Fruit fly (Drosophila melanogaster) whole organism, embryonic: ENCODE results near the gene Tre1.

Experiments used
- ATbp ChIP-seq: fragments of 200-800 bp; sonication (Bioruptor generic); optimal IDR thresholded peaks from 2 replicates; lab custom pipeline; 2017; ENCODE audit warnings: missing biosample characterization, mild to moderate bottlenecking, missing genetic modification characterization, missing genetic modification reagents
- Atf-2 ChIP-seq: fragments of 200-800 bp; sonication (Bioruptor generic); optimal IDR thresholded peaks from 2 replicates; lab custom pipeline; 2016; ENCODE audit warnings: missing biosample characterization, missing genetic modification characterization
- Blimp-1 ChIP-seq: fragments of 200-800 bp; sonication (Bioruptor generic); optimal IDR thresholded peaks from 3 replicates; lab custom pipeline; 2018; ENCODE audit warnings: missing biosample characterization, missing genetic modification characterization, mild to moderate bottlenecking, moderate library complexity, missing genetic modification reagents
- C15 ChIP-seq: fragments of 200-800 bp; sonication (Bioruptor generic); IDR thresholded peaks from 3 replicates; pipeline ENCODE4 v1.3.6; 2022; ENCODE audit warnings: missing biosample characterization, missing genetic modification characterization
- CG10543 ChIP-seq: fragments of 200-800 bp; sonication (Bioruptor generic); optimal IDR thresholded peaks from 3 replicates; lab custom pipeline; 2017; ENCODE audit warnings: missing biosample characterization, mild to moderate bottlenecking, missing genetic modification characterization, moderate library complexity
- CG10959 ChIP-seq: fragments of 200-800 bp; sonication (Bioruptor generic); IDR thresholded peaks from 2 replicates; pipeline ENCODE4 v1.3.6; 2022; ENCODE audit warnings: missing biosample characterization, missing genetic modification characterization
- CG11456 ChIP-seq: fragments of 200-800 bp; sonication (Bioruptor generic); IDR thresholded peaks from 3 replicates; pipeline ENCODE4 v1.3.6; 2022; ENCODE audit warnings: missing biosample characterization, missing genetic modification characterization
- CG11696 ChIP-seq: fragments of 200-800 bp; sonication (Bioruptor generic); IDR thresholded peaks from 2 replicates; pipeline ENCODE4 v1.3.6; 2022; ENCODE audit warnings: missing biosample characterization, missing genetic modification characterization
- CG12071 ChIP-seq: fragments of 200-800 bp; sonication (Bioruptor generic); optimal IDR thresholded peaks from 3 replicates; lab custom pipeline; 2018; ENCODE audit warnings: missing biosample characterization, mild to moderate bottlenecking, missing genetic modification characterization
- CG12299 ChIP-seq: fragments of 200-800 bp; sonication (Bioruptor generic); optimal IDR thresholded peaks from 2 replicates; lab custom pipeline; 2018; ENCODE audit warnings: missing biosample characterization, mild to moderate bottlenecking, missing genetic modification characterization
- CG12659 ChIP-seq: fragments of 200-800 bp; sonication (Bioruptor generic); optimal IDR thresholded peaks from 3 replicates; lab custom pipeline; 2017; ENCODE audit warnings: mild to moderate bottlenecking, missing biosample characterization, missing genetic modification reagents, missing genetic modification characterization
- CG16779 ChIP-seq: fragments of 200-800 bp; sonication (Bioruptor generic); IDR thresholded peaks from 2 replicates; pipeline ENCODE4 v1.3.6; 2022; ENCODE audit warnings: missing biosample characterization, missing genetic modification characterization
- CG31224 ChIP-seq: fragments of 200-800 bp; sonication (Bioruptor generic); IDR thresholded peaks from 2 replicates; pipeline ENCODE4 v1.3.6; 2022; ENCODE audit warnings: missing biosample characterization, missing genetic modification characterization
- CG33213 ChIP-seq: fragments of 200-800 bp; sonication (Bioruptor generic); optimal IDR thresholded peaks from 3 replicates; lab custom pipeline; 2016; ENCODE audit warnings: missing biosample characterization, missing genetic modification characterization
- CG8478 ChIP-seq: fragments of >200 bp; optimal IDR thresholded peaks from 2 replicates; lab custom pipeline; 2018
- Dbx ChIP-seq: fragments of 200-800 bp; sonication (Bioruptor generic); IDR thresholded peaks from 3 replicates; pipeline ENCODE4 v1.3.6; 2022; ENCODE audit warnings: missing biosample characterization, missing genetic modification characterization
- Dp ChIP-seq: fragments of 200-800 bp; sonication (Bioruptor generic); optimal IDR thresholded peaks from 2 replicates; lab custom pipeline; 2018; ENCODE audit warnings: missing biosample characterization, mild to moderate bottlenecking, missing genetic modification characterization, moderate library complexity
- Drgx ChIP-seq: fragments of 200-800 bp; sonication (Bioruptor generic); IDR thresholded peaks from 2 replicates; pipeline ENCODE4 v1.3.6; 2022; ENCODE audit warnings: missing biosample characterization, missing genetic modification characterization
- HHEX ChIP-seq: fragments of 200-800 bp; sonication (Bioruptor generic); optimal IDR thresholded peaks from 3 replicates; lab custom pipeline; 2017; ENCODE audit warnings: missing biosample characterization, mild to moderate bottlenecking, missing genetic modification characterization, missing genetic modification reagents
- Neu2 ChIP-seq: fragments of 200-800 bp; sonication (Bioruptor generic); optimal IDR thresholded peaks from 3 replicates; lab custom pipeline; 2016; ENCODE audit warnings: missing biosample characterization, missing genetic modification characterization, borderline replicate concordance
- Sin3A ChIP-seq: fragments of >200 bp; optimal IDR thresholded peaks from 2 replicates; lab custom pipeline; 2018
- TFAM ChIP-seq: fragments of 200-800 bp; sonication (Bioruptor generic); optimal IDR thresholded peaks from 2 replicates; lab custom pipeline; 2017; ENCODE audit warnings: missing biosample characterization, missing genetic modification characterization, inconsistent platforms
- Trl ChIP-seq, 3 experiments: fragments of >200 bp in 2 of 3; fragments of 200-800 bp in 1 of 3; sonication (Bioruptor generic) in 1 of 3; optimal IDR thresholded peaks; 2 replicates in 1 of 3; 3 replicates in 2 of 3; lab custom pipeline; 2016 to 2017; ENCODE audit warnings: missing biosample characterization in 1 of 3, missing genetic modification characterization in 1 of 3
- Usf ChIP-seq: fragments of 200-800 bp; sonication (Bioruptor generic); optimal IDR thresholded peaks from 2 replicates; lab custom pipeline; 2017; ENCODE audit warnings: missing genotype, missing biosample characterization, missing genetic modification characterization
- abd-A ChIP-seq: fragments of 200-800 bp; sonication (Bioruptor generic); optimal IDR thresholded peaks from 3 replicates; lab custom pipeline; 2019; ENCODE audit warnings: missing biosample characterization, mild to moderate bottlenecking, missing genetic modification characterization, moderate library complexity
- bab2 ChIP-seq: fragments of 200-800 bp; sonication (Bioruptor generic); optimal IDR thresholded peaks from 2 replicates; lab custom pipeline; 2016; ENCODE audit warnings: missing biosample characterization, missing genetic modification characterization
- cad ChIP-seq: fragments of >200 bp; optimal IDR thresholded peaks from 2 replicates; lab custom pipeline; 2017; ENCODE audit warnings: missing biosample characterization, missing genetic modification characterization
- caup ChIP-seq: fragments of 200-800 bp; sonication (Bioruptor generic); optimal IDR thresholded peaks from 3 replicates; lab custom pipeline; 2017; ENCODE audit warnings: missing biosample characterization, mild to moderate bottlenecking, missing genetic modification characterization, moderate library complexity; ENCODE audit not compliant: severe bottlenecking
- chm ChIP-seq: fragments of 200-800 bp; sonication (Bioruptor generic); IDR thresholded peaks from 2 replicates; pipeline ENCODE4 v1.3.6; 2022; ENCODE audit warnings: missing biosample characterization, missing genetic modification characterization
- croc ChIP-seq: fragments of 200-800 bp; sonication (Bioruptor generic); conservative IDR thresholded peaks from 3 replicates; pipeline ENCODE4 v1.3.6; 2022; ENCODE audit warnings: missing biosample characterization, missing genetic modification characterization
- gem ChIP-seq: fragments of 200-800 bp; sonication (Bioruptor generic); optimal IDR thresholded peaks from 2 replicates; lab custom pipeline; 2019; ENCODE audit warnings: missing biosample characterization, mild to moderate bottlenecking, missing genetic modification characterization, moderate library complexity
- grn ChIP-seq: fragments of 200-800 bp; sonication (Bioruptor generic); optimal IDR thresholded peaks from 3 replicates; lab custom pipeline; 2017; ENCODE audit warnings: missing biosample characterization, missing genetic modification characterization
- gro ChIP-seq: fragments of 200-800 bp; sonication (Bioruptor generic); optimal IDR thresholded peaks from 2 replicates; lab custom pipeline; 2016; ENCODE audit warnings: missing biosample characterization, missing genetic modification characterization
- ind ChIP-seq: fragments of 200-800 bp; sonication (Bioruptor generic); optimal IDR thresholded peaks from 3 replicates; lab custom pipeline; 2016; ENCODE audit warnings: missing biosample characterization, missing genetic modification characterization
- ken ChIP-seq: fragments of 200-800 bp; sonication (Bioruptor generic); IDR thresholded peaks from 3 replicates; pipeline ENCODE4 v1.3.6; 2022; ENCODE audit warnings: missing biosample characterization, missing genetic modification characterization
- klu ChIP-seq: fragments of 200-800 bp; sonication (Bioruptor generic); IDR thresholded peaks from 2 replicates; pipeline ENCODE4 v1.3.6; 2022; ENCODE audit warnings: missing biosample characterization, missing genetic modification characterization
- lbe ChIP-seq: fragments of 200-800 bp; sonication (Bioruptor generic); optimal IDR thresholded peaks from 2 replicates; lab custom pipeline; 2016; ENCODE audit warnings: missing biosample characterization, mild to moderate bottlenecking, missing genetic modification characterization
- lmd ChIP-seq: fragments of 200-800 bp; sonication (Bioruptor generic); IDR thresholded peaks from 2 replicates; pipeline ENCODE4 v1.3.6; 2022; ENCODE audit warnings: missing biosample characterization, missing genetic modification characterization
- nau ChIP-seq: fragments of 200-800 bp; sonication (Bioruptor generic); optimal IDR thresholded peaks from 3 replicates; lab custom pipeline; 2017; ENCODE audit warnings: missing biosample characterization, mild to moderate bottlenecking, missing genetic modification characterization, missing genetic modification reagents
- nerfin-2 ChIP-seq: fragments of 200-800 bp; sonication (Bioruptor generic); IDR thresholded peaks from 2 replicates; pipeline ENCODE4 v1.3.6; 2022; ENCODE audit warnings: missing biosample characterization, missing genetic modification characterization; ENCODE audit not compliant: partially characterized antibody
- org-1 ChIP-seq: fragments of 200-800 bp; sonication (Bioruptor generic); optimal IDR thresholded peaks from 2 replicates; lab custom pipeline; 2017; ENCODE audit warnings: missing biosample characterization, missing genetic modification characterization
- sens-2 ChIP-seq: fragments of 200-800 bp; sonication (Bioruptor generic); IDR thresholded peaks from 2 replicates; pipeline ENCODE4 v1.3.6; 2022; ENCODE audit warnings: missing biosample characterization, missing genetic modification characterization
- sim ChIP-seq: fragments of 200-800 bp; sonication (Bioruptor generic); IDR thresholded peaks from 2 replicates; pipeline ENCODE4 v1.3.6; 2022; ENCODE audit warnings: missing biosample characterization, missing genetic modification characterization
- stc ChIP-seq: fragments of 200-800 bp; sonication (Bioruptor generic); IDR thresholded peaks from 2 replicates; pipeline ENCODE4 v1.3.6; 2022; ENCODE audit warnings: missing biosample characterization, missing genetic modification characterization
- tx ChIP-seq: fragments of 200-800 bp; sonication (Bioruptor generic); optimal IDR thresholded peaks from 2 replicates; lab custom pipeline; 2016; ENCODE audit warnings: missing biosample characterization, missing genetic modification characterization
- unc-4 ChIP-seq: fragments of 200-800 bp; sonication (Bioruptor generic); IDR thresholded peaks from 2 replicates; pipeline ENCODE4 v1.3.6; 2022; ENCODE audit warnings: missing biosample characterization, missing genetic modification characterization; ENCODE audit not compliant: partially characterized antibody
- z ChIP-seq: fragments of 200-800 bp; sonication (Bioruptor generic); IDR thresholded peaks from 3 replicates; pipeline ENCODE4 v1.3.6; 2022; ENCODE audit warnings: missing biosample characterization, missing genetic modification characterization
- zen2 ChIP-seq: fragments of 200-800 bp; sonication (Bioruptor generic); IDR thresholded peaks from 3 replicates; pipeline ENCODE4 v1.3.6; 2022; ENCODE audit warnings: missing biosample characterization, missing genetic modification characterization; ENCODE audit not compliant: partially characterized antibody
- zf30C ChIP-seq: fragments of 200-800 bp; sonication (Bioruptor generic); optimal IDR thresholded peaks from 3 replicates; lab custom pipeline; 2018; ENCODE audit warnings: missing biosample characterization, mild to moderate bottlenecking, missing genetic modification characterization

The Tre1 gene

DNA sequence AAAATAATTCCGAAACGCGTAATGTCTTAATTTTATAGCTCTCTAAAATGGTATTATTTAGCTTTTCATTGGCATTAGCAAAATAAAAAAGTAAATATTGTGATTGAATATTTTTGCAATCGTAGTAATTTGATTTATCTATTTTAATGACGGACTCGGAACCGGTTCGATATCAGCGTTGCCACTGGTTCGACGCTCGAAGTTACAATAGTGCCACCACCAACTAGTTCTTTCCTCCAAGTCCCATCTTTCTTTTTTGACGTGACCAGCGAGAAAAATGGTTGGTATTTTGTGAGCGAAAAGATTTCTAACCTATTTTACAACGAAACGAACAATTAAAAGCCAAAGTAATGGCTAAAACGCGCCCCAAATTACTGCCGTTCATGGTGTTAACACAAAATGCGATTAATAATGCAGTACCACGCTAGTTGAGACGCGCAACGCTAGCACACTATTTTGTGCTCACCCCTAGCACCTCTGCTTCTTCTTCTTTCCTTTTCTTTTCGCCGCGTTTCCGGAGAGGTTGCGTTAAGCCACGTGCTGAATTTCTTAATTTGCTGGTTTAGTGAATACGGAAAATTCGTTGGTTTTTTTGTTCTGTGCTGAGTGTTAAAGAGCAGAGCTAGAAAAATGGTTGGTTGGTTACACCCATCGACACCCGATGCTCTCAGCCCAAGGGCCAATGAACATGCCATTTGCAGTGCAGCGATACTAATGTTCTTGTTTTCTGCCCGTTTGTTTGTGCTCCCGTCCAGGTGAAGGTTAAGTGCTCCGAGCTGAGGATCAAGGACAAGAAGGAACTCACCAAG is 7.3 kb downstream of the Tre1 start, which contains the start of gene RpL35 (continued):
- TF ChIP-seq CG12071 (GFP tag; lab: Kevin White, UChicago), result peak; percentile 68
- peak; percentile 23 for TF ChIP-seq Blimp-1 (GFP tag; lab: Kevin White, UChicago)
- no peak for TF ChIP-seq CG10959 (GFP tag; lab: Robert Waterston, UW)
- no peak for TF ChIP-seq z (GFP tag; lab: Robert Waterston, UW)
- no peak for TF ChIP-seq ind (GFP tag; lab: Kevin White, UChicago)
- no peak for TF ChIP-seq CG12299 (tag; lab: Kevin White, UChicago)
- TF ChIP-seq lmd (GFP tag; lab: Robert Waterston, UW), result no peak
- TF ChIP-seq stc (GFP tag; lab: Robert Waterston, UW), result no peak
- TF ChIP-seq abd-A (tag; lab: Kevin White, UChicago), result no peak
- TF ChIP-seq CG8478 (lab: Kevin White, UChicago), result no peak
- TF ChIP-seq nerfin-2, result no peak
- no peak for TF ChIP-seq Trl (optimal IDR thresholded peaks at IDR 0.05; lab: Kevin White, UChicago)
- TF ChIP-seq Trl (GFP tag; optimal IDR thresholded peaks at IDR 0.05; lab: Kevin White, UChicago), result peak; percentile 32
- TF ChIP-seq zen2, result no peak; the same call in 2 of the 3 replicates
- no peak for TF ChIP-seq gro (GFP tag; lab: Kevin White, UChicago)
- TF ChIP-seq Dp (GFP tag; lab: Kevin White, UChicago), result no peak
- no peak for TF ChIP-seq grn
- peak; percentile 65 for TF ChIP-seq HHEX (GFP tag; lab: Kevin White, UChicago)
- TF ChIP-seq Dbx (GFP tag; lab: Robert Waterston, UW), result 0 out of 3 replicates have a peak, but pooled peaks have one; percentile 6
- no peak for TF ChIP-seq croc (GFP tag; lab: Robert Waterston, UW)
- TF ChIP-seq ATbp, result peak; percentile 30
- TF ChIP-seq nau (GFP tag; lab: Kevin White, UChicago), result peak; percentile 52
- 0 out of 3 replicates have a peak, but pooled peaks have one; percentile 68 for TF ChIP-seq CG11456
- peak; percentile 73 for TF ChIP-seq Sin3A
- TF ChIP-seq tx (GFP tag; lab: Kevin White, UChicago), result no peak
- TF ChIP-seq CG10543 (GFP tag; lab: Kevin White, UChicago), result peak; percentile 63
- no peak for TF ChIP-seq Atf-2 (GFP tag; lab: Kevin White, UChicago)
- peak; percentile 18 for TF ChIP-seq gem (tag; lab: Kevin White, UChicago)
- peak; percentile 23 for TF ChIP-seq org-1 (GFP tag; lab: Kevin White, UChicago)
- TF ChIP-seq CG16779 (GFP tag; lab: Robert Waterston, UW), result no peak
- no peak for TF ChIP-seq klu (GFP tag; lab: Robert Waterston, UW)
- TF ChIP-seq zf30C (GFP tag; lab: Kevin White, UChicago), result no peak
- TF ChIP-seq ken (GFP tag; lab: Robert Waterston, UW), result no peak; the same call in 2 of the 3 replicates
- peak; percentile 70 for TF ChIP-seq caup
- TF ChIP-seq Neu2, result no peak
- TF ChIP-seq CG33213 (GFP tag; lab: Kevin White, UChicago), result peak; percentile 6
- no peak for TF ChIP-seq C15 (GFP tag; lab: Robert Waterston, UW)
- no peak for TF ChIP-seq CG31224 (GFP tag; lab: Robert Waterston, UW)
- 0 out of 2 replicates have a peak, but pooled peaks have one; percentile 17 for TF ChIP-seq sim (GFP tag; lab: Robert Waterston, UW)
- TF ChIP-seq CG12659 (GFP tag; lab: Kevin White, UChicago), result peak; percentile 72
- no peak for TF ChIP-seq TFAM (GFP tag; lab: Kevin White, UChicago)
- no peak for TF ChIP-seq Drgx (GFP tag; lab: Robert Waterston, UW)
- TF ChIP-seq unc-4 (GFP tag; lab: Robert Waterston, UW), result 0 out of 2 replicates have a peak, but pooled peaks have one; percentile 47
- TF ChIP-seq sens-2 (GFP tag; lab: Robert Waterston, UW), result no peak
- TF ChIP-seq lbe (GFP tag; lab: Kevin White, UChicago), result no peak
- TF ChIP-seq CG11696 (GFP tag; lab: Robert Waterston, UW), result no peak
- TF ChIP-seq cad, result no peak
- no peak for TF ChIP-seq Usf
- peak; percentile 8 for TF ChIP-seq bab2 (GFP tag; lab: Kevin White, UChicago)
- TF ChIP-seq chm, result no peak
